Worm (Caenorhabditis elegans) whole organism, L1 larva: ENCODE data around the gene sdz-19.

ENCODE experiments used
- C04F5.9 ChIP-seq: sonication (generic microtip); optimal IDR thresholded peaks from 2 replicates; lab custom pipeline; 2016; ENCODE audit warnings: missing genetic modification characterization, missing compliant biosample characterization
- F16B12.6 ChIP-seq: fragments of 150-350 bp; optimal IDR thresholded peaks from 2 replicates; lab custom pipeline; 2014; ENCODE audit warnings: missing biosample characterization, missing genetic modification characterization
- aha-1 ChIP-seq: fragments of 150-350 bp; optimal IDR thresholded peaks from 2 replicates; lab custom pipeline; 2014; ENCODE audit warnings: missing biosample characterization, missing genetic modification characterization
- alr-1 ChIP-seq: fragments of 200-800 bp; sonication (Bioruptor generic); optimal IDR thresholded peaks from 2 replicates; lab custom pipeline; 2018; ENCODE audit warnings: borderline replicate concordance, mild to moderate bottlenecking, missing genetic modification characterization, missing compliant biosample characterization
- ceh-63 ChIP-seq: fragments of 200-800 bp; sonication (Bioruptor generic); optimal IDR thresholded peaks from 2 replicates; lab custom pipeline; 2018; ENCODE audit warnings: mild to moderate bottlenecking, missing genetic modification characterization, missing compliant biosample characterization
- ceh-88 ChIP-seq: fragments of 200-800 bp; sonication (Bioruptor generic); IDR thresholded peaks from 2 replicates; pipeline ENCODE4 v1.3.6; 2022; ENCODE audit warnings: missing genetic modification characterization, missing compliant biosample characterization
- dsc-1 ChIP-seq: sonication (generic microtip); optimal IDR thresholded peaks from 2 replicates; lab custom pipeline; 2016; ENCODE audit warnings: mild to moderate bottlenecking, missing genetic modification characterization, missing compliant biosample characterization
- efl-1 ChIP-seq, 4 experiments: fragments of 150-350 bp; optimal IDR thresholded peaks in 3 of 4; peaks in 1 of 4; 1 replicate in 1 of 4; 2 replicates in 3 of 4; lab custom pipeline; 2014; ENCODE audit warnings: missing biosample characterization in 2 of 4, missing genetic modification characterization in 2 of 4, missing genetic modification reagents in 2 of 4
- efl-3 ChIP-seq: fragments of 200-800 bp; sonication (Bioruptor generic); optimal IDR thresholded peaks from 2 replicates; lab custom pipeline; 2018; ENCODE audit warnings: mild to moderate bottlenecking, missing genetic modification characterization, missing compliant biosample characterization
- elt-2 ChIP-seq: sonication (generic microtip); optimal IDR thresholded peaks from 2 replicates; lab custom pipeline; 2016; ENCODE audit warnings: missing genetic modification characterization, mild to moderate bottlenecking, inconsistent platforms, missing compliant biosample characterization, missing genetic modification reagents
- elt-3 ChIP-seq, 6 experiments: fragments of 150-350 bp in 1 of 6; sonication (generic microtip); optimal IDR thresholded peaks; 2 replicates each; lab custom pipeline; 2017 to 2018; ENCODE audit warnings: missing biosample characterization in 6 of 6, missing genetic modification characterization in 6 of 6, inconsistent platforms in 1 of 6
- ets-5 ChIP-seq: fragments of 200-800 bp; sonication (Bioruptor generic); IDR thresholded peaks from 2 replicates; pipeline ENCODE4 v1.3.6; 2022; ENCODE audit warnings: missing genetic modification characterization, missing compliant biosample characterization
- fkh-4 ChIP-seq: sonication (generic microtip); optimal IDR thresholded peaks from 2 replicates; lab custom pipeline; 2016; ENCODE audit warnings: missing compliant biosample characterization, missing genetic modification characterization, borderline replicate concordance
- fkh-8 ChIP-seq: sonication (generic microtip); optimal IDR thresholded peaks from 2 replicates; lab custom pipeline; 2016; ENCODE audit warnings: mild to moderate bottlenecking, missing genetic modification characterization, missing compliant biosample characterization
- fos-1 ChIP-seq: fragments of 150-350 bp; optimal IDR thresholded peaks from 2 replicates; lab custom pipeline; 2014; ENCODE audit warnings: missing biosample characterization, missing genetic modification characterization
- grh-1 ChIP-seq: fragments of 200-800 bp; sonication (Bioruptor generic); IDR thresholded peaks from 2 replicates; pipeline ENCODE4 v1.3.6; 2022; ENCODE audit warnings: missing genetic modification reagents, missing genetic modification characterization, missing compliant biosample characterization
- hlh-17 ChIP-seq: fragments of 200-800 bp; sonication (Bioruptor generic); optimal IDR thresholded peaks from 2 replicates; lab custom pipeline; 2018; ENCODE audit warnings: missing genetic modification characterization, mild to moderate bottlenecking, missing compliant biosample characterization, moderate library complexity, borderline replicate concordance
- hlh-4 ChIP-seq: sonication (generic microtip); optimal IDR thresholded peaks from 2 replicates; lab custom pipeline; 2016; ENCODE audit warnings: mild to moderate bottlenecking, missing genetic modification characterization, missing compliant biosample characterization
- hpl-2 ChIP-seq: fragments of 150-350 bp; optimal IDR thresholded peaks from 2 replicates; lab custom pipeline; 2014; ENCODE audit warnings: missing biosample characterization, missing genetic modification reagents, missing genetic modification characterization
- irx-1 ChIP-seq: sonication (generic microtip); optimal IDR thresholded peaks from 2 replicates; lab custom pipeline; 2016; ENCODE audit warnings: missing genetic modification characterization, missing compliant biosample characterization
- jun-1 ChIP-seq: fragments of 150-350 bp; optimal IDR thresholded peaks from 2 replicates; lab custom pipeline; 2014; ENCODE audit warnings: missing biosample characterization, missing genetic modification reagents, missing genetic modification characterization
- lin-14 ChIP-seq: fragments of 200-800 bp; sonication (Bioruptor generic); optimal IDR thresholded peaks from 2 replicates; lab custom pipeline; 2018; ENCODE audit warnings: mild to moderate bottlenecking, missing genetic modification characterization, moderate library complexity, missing compliant biosample characterization
- lir-3 ChIP-seq: sonication (generic microtip); optimal IDR thresholded peaks from 2 replicates; lab custom pipeline; 2016; ENCODE audit warnings: mild to moderate bottlenecking, missing genetic modification characterization, moderate library complexity, missing compliant biosample characterization; ENCODE audit not compliant: poor library complexity
- mab-9 ChIP-seq: fragments of 200-800 bp; sonication (Bioruptor generic); IDR thresholded peaks from 2 replicates; pipeline ENCODE4 v1.3.6; 2022; ENCODE audit warnings: missing genetic modification reagents, missing genetic modification characterization, missing compliant biosample characterization
- mdl-1 ChIP-seq, 2 experiments: fragments of 150-350 bp; optimal IDR thresholded peaks; 2 replicates each; lab custom pipeline; 2014 to 2017; ENCODE audit warnings: missing biosample characterization in 2 of 2, missing genetic modification characterization in 2 of 2, inconsistent platforms in 1 of 2
- mef-2 ChIP-seq: fragments of 150-350 bp; optimal IDR thresholded peaks from 2 replicates; lab custom pipeline; 2014; ENCODE audit warnings: missing biosample characterization, missing genetic modification characterization
- nhr-20 ChIP-seq: sonication (generic microtip); optimal IDR thresholded peaks from 2 replicates; lab custom pipeline; 2016; ENCODE audit warnings: mild to moderate bottlenecking, missing genetic modification characterization, missing compliant biosample characterization
- nhr-237 ChIP-seq: fragments of 150-350 bp; optimal IDR thresholded peaks from 2 replicates; lab custom pipeline; 2014; ENCODE audit warnings: missing biosample characterization, missing genetic modification characterization
- nhr-47 ChIP-seq: sonication (generic microtip); optimal IDR thresholded peaks from 2 replicates; lab custom pipeline; 2016; ENCODE audit warnings: mild to moderate bottlenecking, missing genetic modification characterization, moderate library complexity, missing compliant biosample characterization
- nhr-71 ChIP-seq: sonication (generic microtip); optimal IDR thresholded peaks from 2 replicates; lab custom pipeline; 2016; ENCODE audit warnings: mild to moderate bottlenecking, missing genetic modification characterization, moderate library complexity, missing compliant biosample characterization
- nhr-84 ChIP-seq: sonication (generic microtip); optimal IDR thresholded peaks from 2 replicates; lab custom pipeline; 2017; ENCODE audit warnings: missing biosample characterization, missing genetic modification characterization
- nhr-85 ChIP-seq: sonication (generic microtip); peaks from one replicate; lab custom pipeline; 2016; ENCODE audit warnings: missing genetic modification characterization, inconsistent platforms, missing compliant biosample characterization
- pag-3 ChIP-seq: sonication (generic microtip); optimal IDR thresholded peaks from 2 replicates; lab custom pipeline; 2017; ENCODE audit warnings: missing genetic modification characterization, mild to moderate bottlenecking, missing compliant biosample characterization, antibody characterized with exemption, borderline replicate concordance; ENCODE audit not compliant: insufficient read depth
- pqm-1 ChIP-seq: sonication (generic microtip); optimal IDR thresholded peaks from 3 replicates; lab custom pipeline; 2017; ENCODE audit warnings: missing biosample characterization, missing genetic modification characterization
- rnt-1 ChIP-seq: sonication (generic microtip); optimal IDR thresholded peaks from 2 replicates; lab custom pipeline; 2016; ENCODE audit warnings: mild to moderate bottlenecking, missing genetic modification characterization, moderate library complexity, missing compliant biosample characterization
- sox-4 ChIP-seq: sonication (generic microtip); optimal IDR thresholded peaks from 2 replicates; lab custom pipeline; 2016; ENCODE audit warnings: missing genetic modification characterization, missing compliant biosample characterization
- sptf-1 ChIP-seq: fragments of 150-350 bp; optimal IDR thresholded peaks from 2 replicates; lab custom pipeline; 2014; ENCODE audit warnings: missing biosample characterization, missing genetic modification characterization
- sup-37 ChIP-seq: fragments of 200-800 bp; sonication (Bioruptor generic); optimal IDR thresholded peaks from 2 replicates; lab custom pipeline; 2018; ENCODE audit warnings: mild to moderate bottlenecking, missing genetic modification characterization, missing compliant biosample characterization
- swsn-7 ChIP-seq: sonication (generic microtip); optimal IDR thresholded peaks from 2 replicates; lab custom pipeline; 2016; ENCODE audit warnings: missing genetic modification characterization, missing compliant biosample characterization
- tlp-1 ChIP-seq: fragments of 150-350 bp; optimal IDR thresholded peaks from 2 replicates; lab custom pipeline; 2014; ENCODE audit warnings: missing biosample characterization, missing genetic modification characterization
- unc-130 ChIP-seq: fragments of 150-350 bp; optimal IDR thresholded peaks from 2 replicates; lab custom pipeline; 2017; ENCODE audit warnings: missing biosample characterization, missing genetic modification characterization, inconsistent platforms
- unc-30 ChIP-seq: sonication (generic microtip); optimal IDR thresholded peaks from 2 replicates; lab custom pipeline; 2017; ENCODE audit warnings: missing biosample characterization, missing genetic modification characterization
- unc-62 ChIP-seq: fragments of 150-350 bp; optimal IDR thresholded peaks from 2 replicates; lab custom pipeline; 2014; ENCODE audit warnings: missing biosample characterization, missing genetic modification reagents, missing genetic modification characterization
- unc-86 ChIP-seq: sonication (generic microtip); optimal IDR thresholded peaks from 2 replicates; lab custom pipeline; 2016; ENCODE audit warnings: missing genetic modification characterization, missing compliant biosample characterization
- unc-98 ChIP-seq: fragments of 200-800 bp; sonication (Bioruptor generic); IDR thresholded peaks from 2 replicates; pipeline ENCODE4 v1.3.6; 2022; ENCODE audit warnings: missing genetic modification characterization, missing compliant biosample characterization
- xbp-1 ChIP-seq: sonication (generic microtip); optimal IDR thresholded peaks from 2 replicates; lab custom pipeline; 2016; ENCODE audit warnings: missing genetic modification characterization, missing compliant biosample characterization
- zag-1 ChIP-seq: fragments of 150-350 bp; optimal IDR thresholded peaks from 2 replicates; lab custom pipeline; 2014; ENCODE audit warnings: missing biosample characterization, missing genetic modification characterization
- zip-4 ChIP-seq: fragments of 200-800 bp; sonication (Bioruptor generic); optimal IDR thresholded peaks from 2 replicates; lab custom pipeline; 2018; ENCODE audit warnings: mild to moderate bottlenecking, missing genetic modification characterization, moderate library complexity, missing compliant biosample characterization
- ztf-11 ChIP-seq, 2 experiments: sonication (generic microtip); optimal IDR thresholded peaks; 2 replicates each; lab custom pipeline; 2016 to 2017; ENCODE audit warnings: missing genetic modification characterization in 2 of 2, missing biosample characterization in 1 of 2, missing compliant biosample characterization in 1 of 2

sdz-19 gene

DNA sequence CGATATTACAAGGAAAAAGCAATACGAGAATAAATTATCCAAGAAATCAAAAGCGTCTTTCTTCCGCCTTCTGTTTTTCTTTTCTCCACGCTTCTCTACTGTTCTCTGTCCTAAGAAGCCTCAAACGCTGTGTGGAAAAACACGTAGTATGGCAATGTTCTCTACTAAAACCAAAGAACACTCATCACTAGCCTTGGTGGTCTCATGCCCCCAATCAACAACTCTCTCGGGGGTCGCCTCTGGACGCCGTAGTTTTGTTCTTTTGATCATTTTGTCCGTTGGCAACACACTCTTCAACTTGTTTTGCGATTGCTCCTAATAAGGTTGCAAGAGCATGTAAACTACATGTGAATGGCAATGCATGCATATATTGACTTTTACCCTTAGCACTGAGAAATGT, 14.2 kb upstream of the sdz-19 start (continued):
- TF ChIP-seq ceh-88 (GFP tag; lab: Robert Waterston, UW) (no peak), ztf-11 (tag; optimal IDR thresholded peaks at IDR 0.05; lab: Kevin White, UChicago) (no peak), ets-5 (GFP tag; lab: Robert Waterston, UW) (no peak), fkh-4 (no peak), zip-4 (no peak), C04F5.9 (tag; lab: Kevin White, UChicago) (peak; percentile 7), lir-3 (tag; lab: Kevin White, UChicago) (peak; percentile 2), efl-3 (GFP tag; lab: Kevin White, UChicago) (no peak), ceh-63 (GFP tag; lab: Kevin White, UChicago) (no peak), xbp-1 (tag; lab: Kevin White, UChicago) (peak; percentile 28), mab-9 (GFP tag; lab: Robert Waterston, UW) (no peak), zag-1 (tag; lab: Kevin White, UChicago) (no peak), hpl-2 (GFP tag; lab: Kevin White, UChicago) (no peak), nhr-47 (peak; percentile 63), unc-130 (peak; percentile 4), dsc-1 (tag; lab: Kevin White, UChicago) (peak; percentile 61), aha-1 (no peak), nhr-71 (tag; lab: Kevin White, UChicago) (peak; percentile 85), hlh-17 (GFP tag; lab: Kevin White, UChicago) (no peak), F16B12.6 (no peak), nhr-84 (no peak), tlp-1 (tag; lab: Kevin White, UChicago) (no peak), unc-98 (no peak), fkh-8 (peak; percentile 68), unc-86 (tag; lab: Kevin White, UChicago) (peak; percentile 18), lin-14 (peak; percentile 93), nhr-85 (tag; lab: Kevin White, UChicago) (no peak), unc-30 (tag; lab: Kevin White, UChicago) (no peak), mef-2 (tag; lab: Kevin White, UChicago) (no peak), alr-1 (tag; lab: Kevin White, UChicago) (no peak), rnt-1 (peak; percentile 40), fos-1 (tag; lab: Kevin White, UChicago) (no peak), pqm-1 (tag; lab: Kevin White, UChicago) (no peak), grh-1 (no peak), elt-2 (tag; lab: Kevin White, UChicago) (no peak), nhr-20 (peak; percentile 87), sptf-1 (tag; lab: Kevin White, UChicago) (no peak), efl-1 (optimal IDR thresholded peaks at IDR 0.05; lab: Kevin White, UChicago) (no peak), efl-1 (GFP tag; optimal IDR thresholded peaks at IDR 0.05 in 1 of 2; lab: Kevin White, UChicago) (no peak), irx-1 (no peak), unc-62 (no peak), pag-3 (no peak), swsn-7 (tag; lab: Kevin White, UChicago) (peak; percentile 36), nhr-237 (no peak), elt-3 (tag; optimal IDR thresholded peaks at IDR 0.05; lab: Kevin White, UChicago) (peak in 1 of 6 experiments; percentile 49), mdl-1 (tag; optimal IDR thresholded peaks at IDR 0.05; lab: Kevin White, UChicago) (peak in 1 of 2 experiments; percentile 62), sup-37 (no peak), sox-4 (no peak), hlh-4 (tag; lab: Kevin White, UChicago) (no peak), jun-1 (peak; percentile 29)
